Worm (Caenorhabditis elegans): ENCODE results near the gene cpi-2.
"Not testable (repeated sequence)": the region's sequence is repeated elsewhere in the genome, so short reads cannot be mapped to it uniquely, and the experiment has no call there.

The cpi-2 gene

DNA sequence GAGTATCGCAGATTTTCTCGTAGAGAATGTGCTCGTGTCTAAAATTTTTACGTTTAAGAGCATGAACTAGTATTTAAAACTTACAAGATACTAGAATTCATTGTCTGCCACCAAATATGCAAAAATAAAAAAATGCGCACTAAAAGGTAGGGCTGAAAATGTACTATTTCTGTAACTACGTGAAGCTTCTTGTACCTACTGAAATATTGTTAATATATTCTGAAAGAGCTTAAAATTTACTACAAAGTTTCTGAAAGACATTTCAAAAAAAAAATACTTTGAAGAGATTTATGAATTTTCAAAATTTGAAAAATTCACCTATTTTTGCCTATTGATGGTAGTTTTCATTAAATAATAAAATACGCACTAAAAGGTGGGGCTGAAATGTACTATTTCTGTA lies 26.1 kb downstream of the cpi-2 start, which contains the start of gene fbxa-214:
TSS of gene fbxa-214 (minus strand) at position 101 of the 400 bp plus-strand sequence.
- TF ChIP-seq lin-13 (tag; optimal IDR thresholded peaks at IDR 0.05); drap-1 (GFP tag; optimal IDR thresholded peaks at IDR 0.05); lin-32 (GFP tag; optimal IDR thresholded peaks at IDR 0.05): not testable (repeated sequence)

Measured in whole organism, mixed stage, embryonic.